Fruit fly (Drosophila melanogaster) whole organism, embryonic: ENCODE measurements around the gene ND-B17.2.

ENCODE experiments used
- Bteb2 ChIP-seq: fragments of 200-800 bp; sonication (Bioruptor generic); optimal IDR thresholded peaks from 2 replicates; lab custom pipeline; 2016; ENCODE audit warnings: missing biosample characterization, missing genetic modification characterization
- CG11085 ChIP-seq: fragments of 200-800 bp; sonication (Bioruptor generic); IDR thresholded peaks from 2 replicates; pipeline ENCODE4 v1.3.6; 2022; ENCODE audit warnings: missing biosample characterization, missing genetic modification characterization
- CG11560 ChIP-seq: fragments of 200-800 bp; sonication (Bioruptor generic); IDR thresholded peaks from 3 replicates; pipeline ENCODE4 v1.3.6; 2022; ENCODE audit warnings: missing biosample characterization, missing genetic modification characterization
- CG17912 ChIP-seq: fragments of 200-800 bp; sonication (Bioruptor generic); optimal IDR thresholded peaks from 2 replicates; lab custom pipeline; 2018; ENCODE audit warnings: missing biosample characterization, mild to moderate bottlenecking, missing genetic modification characterization
- Doc2 ChIP-seq: fragments of 200-800 bp; sonication (Bioruptor generic); IDR thresholded peaks from 2 replicates; pipeline ENCODE4 v1.3.6; 2022; ENCODE audit warnings: missing biosample characterization, missing genetic modification characterization
- Drgx ChIP-seq: fragments of 200-800 bp; sonication (Bioruptor generic); IDR thresholded peaks from 2 replicates; pipeline ENCODE4 v1.3.6; 2022; ENCODE audit warnings: missing biosample characterization, missing genetic modification characterization
- HmgD ChIP-seq: fragments of 200-800 bp; sonication (Bioruptor generic); optimal IDR thresholded peaks from 3 replicates; lab custom pipeline; 2016; ENCODE audit warnings: missing biosample characterization, missing genetic modification characterization
- MESR4 ChIP-seq: fragments of 200-800 bp; sonication (Bioruptor generic); optimal IDR thresholded peaks from 2 replicates; lab custom pipeline; 2018; ENCODE audit warnings: missing biosample characterization, mild to moderate bottlenecking, missing genetic modification characterization, moderate library complexity
- Nf-YA ChIP-seq: fragments of 200-800 bp; sonication (Bioruptor generic); IDR thresholded peaks from 2 replicates; pipeline ENCODE4 v1.3.6; 2022; ENCODE audit warnings: missing biosample characterization, missing genetic modification characterization
- hbn ChIP-seq: fragments of 200-800 bp; sonication (Bioruptor generic); IDR thresholded peaks from 2 replicates; pipeline ENCODE4 v1.3.6; 2022; ENCODE audit warnings: missing biosample characterization, missing genetic modification characterization; ENCODE audit not compliant: partially characterized antibody

DNA sequence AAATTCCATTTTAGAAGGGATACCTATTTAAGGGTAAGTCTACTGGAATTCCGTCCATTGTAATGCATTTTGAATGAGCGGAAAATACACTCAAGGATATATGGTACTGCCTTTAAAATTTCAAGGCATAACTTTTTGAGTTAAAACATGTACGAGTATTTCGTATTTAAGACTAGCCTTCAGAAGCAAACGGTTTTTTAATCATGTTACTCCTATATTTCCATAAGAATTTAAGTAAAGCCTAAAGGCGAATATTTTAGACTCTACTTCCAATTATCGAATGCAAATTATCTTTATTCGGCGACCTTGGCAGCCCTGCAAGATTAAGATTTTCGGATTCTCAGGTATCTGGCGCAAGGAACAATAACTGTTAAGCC lies 2.6 kb downstream of the ND-B17.2 start, which contains the start of gene Elba2:
- TF ChIP-seq Nf-YA (GFP tag; lab: Robert Waterston, UW) (no peak), CG11560 (no peak), Bteb2 (GFP tag; lab: Kevin White, UChicago) (no peak), MESR4 (GFP tag; lab: Kevin White, UChicago) (no peak), HmgD (no peak), Drgx (GFP tag; lab: Robert Waterston, UW) (no peak), Doc2 (GFP tag; lab: Robert Waterston, UW) (no peak), CG11085 (GFP tag; lab: Robert Waterston, UW) (no peak), hbn (GFP tag; lab: Robert Waterston, UW) (no peak), CG17912 (GFP tag; lab: Kevin White, UChicago) (no peak)
